Fruit fly (Drosophila melanogaster) whole organism, pupa: Measurements from ENCODE around the gene NimC4.
A peak's percentile ranks its signal among the peaks of the same experiment; 100 is the strongest.

Source experiments
- CG10348 ChIP-seq: fragments of 200-800 bp; sonication (Bioruptor generic); IDR thresholded peaks from 2 replicates; pipeline ENCODE4 v1.3.6; 2022; ENCODE audit warnings: missing biosample characterization, missing genetic modification characterization
- CG12605 ChIP-seq: fragments of 200-800 bp; sonication (Bioruptor generic); IDR thresholded peaks from 2 replicates; pipeline ENCODE4 v1.3.6; 2022; ENCODE audit warnings: missing biosample characterization, missing genetic modification characterization
- CG13204 ChIP-seq: fragments of 200-800 bp; sonication (Bioruptor generic); optimal IDR thresholded peaks from 2 replicates; lab custom pipeline; 2018; ENCODE audit warnings: missing biosample characterization, mild to moderate bottlenecking, missing genetic modification characterization, moderate library complexity
- CG14655 ChIP-seq: fragments of 200-800 bp; sonication (Bioruptor generic); optimal IDR thresholded peaks from 3 replicates; lab custom pipeline; 2017; ENCODE audit warnings: mild to moderate bottlenecking, missing biosample characterization, missing genetic modification reagents, missing genetic modification characterization
- CG15710 ChIP-seq: fragments of 200-800 bp; sonication (Bioruptor generic); optimal IDR thresholded peaks from 2 replicates; lab custom pipeline; 2018; ENCODE audit warnings: missing biosample characterization, mild to moderate bottlenecking, missing genetic modification characterization, moderate library complexity
- CG17806 ChIP-seq: fragments of 200-800 bp; sonication (Bioruptor generic); optimal IDR thresholded peaks from 2 replicates; lab custom pipeline; 2018; ENCODE audit warnings: missing biosample characterization, mild to moderate bottlenecking, missing genetic modification characterization, moderate library complexity
- CG32121 ChIP-seq: fragments of 200-800 bp; sonication (Bioruptor generic); IDR thresholded peaks from 2 replicates; pipeline ENCODE4 v1.3.6; 2022; ENCODE audit warnings: missing biosample characterization, missing genetic modification characterization
- CG34367 ChIP-seq: fragments of 200-800 bp; sonication (Bioruptor generic); optimal IDR thresholded peaks from 2 replicates; lab custom pipeline; 2018; ENCODE audit warnings: missing biosample characterization, mild to moderate bottlenecking, missing genetic modification characterization
- CG4496 ChIP-seq: fragments of 200-800 bp; sonication (Bioruptor generic); IDR thresholded peaks from 3 replicates; pipeline ENCODE4 v1.3.6; 2022; ENCODE audit warnings: missing biosample characterization, missing genetic modification characterization
- CG8159 ChIP-seq: fragments of 200-800 bp; sonication (Bioruptor generic); optimal IDR thresholded peaks from 3 replicates; lab custom pipeline; 2018; ENCODE audit warnings: missing biosample characterization, mild to moderate bottlenecking, missing genetic modification characterization, moderate library complexity
- CG8301 ChIP-seq: fragments of 200-800 bp; sonication (Bioruptor generic); optimal IDR thresholded peaks from 2 replicates; lab custom pipeline; 2018; ENCODE audit warnings: missing biosample characterization, mild to moderate bottlenecking, missing genetic modification characterization
- CG9948 ChIP-seq: fragments of 200-800 bp; sonication (Bioruptor generic); optimal IDR thresholded peaks from 2 replicates; lab custom pipeline; 2018; ENCODE audit warnings: missing biosample characterization, mild to moderate bottlenecking, missing genetic modification characterization, moderate library complexity
- D1 ChIP-seq: fragments of 200-800 bp; sonication (Bioruptor generic); optimal IDR thresholded peaks from 2 replicates; lab custom pipeline; 2018; ENCODE audit warnings: missing biosample characterization, mild to moderate bottlenecking, missing genetic modification characterization, moderate library complexity
- EcR ChIP-seq: fragments of 200-800 bp; sonication (Bioruptor generic); optimal IDR thresholded peaks from 3 replicates; lab custom pipeline; 2019; ENCODE audit warnings: missing biosample characterization, missing genetic modification characterization, mild to moderate bottlenecking, moderate library complexity, missing genetic modification reagents
- Ets98B ChIP-seq: fragments of 200-800 bp; sonication (Bioruptor generic); IDR thresholded peaks from 2 replicates; pipeline ENCODE4 v1.3.6; 2022; ENCODE audit warnings: missing biosample characterization, missing genetic modification characterization
- Pif1A ChIP-seq: fragments of 200-800 bp; sonication (Bioruptor generic); optimal IDR thresholded peaks from 3 replicates; lab custom pipeline; 2016; ENCODE audit warnings: missing biosample characterization, missing genetic modification characterization
- Pif1B ChIP-seq: fragments of 200-800 bp; sonication (Bioruptor generic); optimal IDR thresholded peaks from 3 replicates; lab custom pipeline; 2016; ENCODE audit warnings: missing biosample characterization, missing genetic modification characterization
- Snoo ChIP-seq: fragments of 200-800 bp; sonication (Bioruptor generic); optimal IDR thresholded peaks from 3 replicates; lab custom pipeline; 2017; ENCODE audit warnings: missing biosample characterization, mild to moderate bottlenecking, missing genetic modification characterization, inconsistent platforms
- fd96Ca ChIP-seq: fragments of 200-800 bp; sonication (Bioruptor generic); IDR thresholded peaks from 3 replicates; pipeline ENCODE4 v1.3.6; 2022; ENCODE audit warnings: missing biosample characterization, missing genetic modification characterization
- gl ChIP-seq: fragments of 200-800 bp; sonication (Bioruptor generic); optimal IDR thresholded peaks from 2 replicates; lab custom pipeline; 2018; ENCODE audit warnings: missing biosample characterization, mild to moderate bottlenecking, missing genetic modification characterization
- rn ChIP-seq: fragments of 200-800 bp; sonication (Bioruptor generic); IDR thresholded peaks from 2 replicates; pipeline ENCODE4 v1.3.6; 2022; ENCODE audit warnings: missing biosample characterization, missing genetic modification characterization

Gene NimC4

DNA sequence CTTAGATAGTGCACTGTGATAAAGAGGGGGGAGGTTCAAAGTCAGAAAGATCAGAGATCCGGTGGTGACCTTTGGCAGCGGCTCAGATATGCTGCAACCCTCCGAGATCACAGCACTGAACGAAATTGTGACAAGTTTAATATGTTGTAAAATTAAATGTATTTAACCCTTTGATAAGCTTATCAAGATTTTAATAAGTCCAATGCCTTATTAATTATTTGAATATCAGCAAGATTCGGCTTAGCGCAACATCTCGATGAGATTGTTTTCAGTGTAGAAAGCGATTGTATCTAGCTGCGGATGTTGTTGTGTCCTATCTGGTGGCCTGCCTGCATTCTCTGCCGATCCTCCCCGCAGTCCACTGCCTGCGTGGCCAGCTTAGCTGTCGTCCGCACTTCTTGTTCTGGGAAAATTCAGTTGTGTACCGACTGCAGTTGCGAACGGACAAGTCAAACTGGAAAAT is at the start of gene NimC4:
NimC4 (plus strand) TSS at position 413 of the 463 bp plus-strand sequence.
- TF ChIP-seq rn (peak; percentile 54; the same call in 1 of the 2 replicates), Ets98B (GFP tag; lab: Robert Waterston, UW) (peak; percentile 56), EcR (no peak), D1 (tag; lab: Kevin White, UChicago) (no peak), CG14655 (GFP tag; lab: Kevin White, UChicago) (peak; percentile 70), CG10348 (GFP tag; lab: Robert Waterston, UW) (no peak), CG8159 (tag; lab: Kevin White, UChicago) (peak; percentile 64), CG4496 (GFP tag; lab: Robert Waterston, UW) (peak; percentile 67), fd96Ca (GFP tag; lab: Robert Waterston, UW) (peak; percentile 79), CG17806 (tag; lab: Kevin White, UChicago) (no peak), CG8301 (tag; lab: Kevin White, UChicago) (peak; percentile 64), CG13204 (GFP tag; lab: Kevin White, UChicago) (no peak), CG15710 (tag; lab: Kevin White, UChicago) (peak; percentile 67), CG34367 (peak; percentile 51), Pif1B (GFP tag; lab: Kevin White, UChicago) (no peak), Snoo (tag; lab: Kevin White, UChicago) (no peak), CG32121 (peak; percentile 54; the same call in 1 of the 2 replicates), gl (tag; lab: Kevin White, UChicago) (peak; percentile 38), CG12605 (GFP tag; lab: Robert Waterston, UW) (peak; percentile 67; the same call in 1 of the 2 replicates), Pif1A (peak; percentile 22), CG9948 (tag; lab: Kevin White, UChicago) (no peak)

- TF ChIP-seq Ets98B (GFP tag; lab: Robert Waterston, UW) (peak; percentile 62), CG4496 (GFP tag; lab: Robert Waterston, UW) (peak; percentile 72), fd96Ca (GFP tag; lab: Robert Waterston, UW) (0 out of 3 replicates have a peak, but pooled peaks have one; percentile 32), CG15710 (tag; lab: Kevin White, UChicago) (no peak), CG14655 (GFP tag; lab: Kevin White, UChicago) (no peak)
These were observed 48.4 kb upstream of the NimC4 start for dm6 chr2L:13998952-13999351.

- 0 out of 3 replicates have a peak, but pooled peaks have one; percentile 25 for TF ChIP-seq CG4496 (GFP tag; lab: Robert Waterston, UW)
- TF ChIP-seq gl (tag; lab: Kevin White, UChicago): no peak
- no peak for TF ChIP-seq CG8301 (tag; lab: Kevin White, UChicago)
- no peak for TF ChIP-seq CG34367
These were observed 46.3 kb upstream of the NimC4 start, which contains the start of gene rk for dm6 chr2L:14001078-14001477. rk (minus strand) TSS chr2L:14001248.

DNA sequence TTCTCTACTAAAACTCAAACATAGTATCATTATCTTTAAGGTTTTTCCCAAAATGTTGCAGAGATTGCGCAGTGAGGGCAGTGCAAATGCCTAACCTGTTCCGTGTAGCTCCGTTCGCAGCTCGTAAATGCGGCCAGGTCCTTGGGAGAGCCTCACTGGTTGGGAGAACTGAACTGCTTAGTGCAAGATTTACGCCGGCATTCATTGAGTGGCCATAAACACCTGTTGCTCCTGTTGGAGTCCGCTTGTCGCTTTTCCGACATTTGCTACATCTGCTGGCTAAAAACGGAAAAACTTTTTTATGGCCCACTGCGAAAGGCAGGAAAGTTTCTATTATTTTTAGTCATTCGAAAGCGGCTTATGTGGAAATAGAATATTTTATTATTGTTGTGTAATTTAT is 45.5 kb upstream of the NimC4 start:
- TF ChIP-seq Pif1B (GFP tag; lab: Kevin White, UChicago) (no peak), CG9948 (tag; lab: Kevin White, UChicago) (no peak), CG12605 (GFP tag; lab: Robert Waterston, UW) (peak; percentile 61; the same call in 1 of the 2 replicates), gl (tag; lab: Kevin White, UChicago) (no peak), CG15710 (tag; lab: Kevin White, UChicago) (no peak), Snoo (tag; lab: Kevin White, UChicago) (no peak), CG14655 (GFP tag; lab: Kevin White, UChicago) (no peak), Ets98B (GFP tag; lab: Robert Waterston, UW) (no peak), CG8301 (tag; lab: Kevin White, UChicago) (no peak)

dm6 chr2L:14007801-14008200 is 39.6 kb upstream of the NimC4 start, which contains the start of gene CG42692:
CG42692 (plus strand) TSS chr2L:14008101.
- TF ChIP-seq CG14655 (GFP tag; lab: Kevin White, UChicago) (no peak), CG15710 (tag; lab: Kevin White, UChicago) (no peak), Pif1A (no peak)

DNA sequence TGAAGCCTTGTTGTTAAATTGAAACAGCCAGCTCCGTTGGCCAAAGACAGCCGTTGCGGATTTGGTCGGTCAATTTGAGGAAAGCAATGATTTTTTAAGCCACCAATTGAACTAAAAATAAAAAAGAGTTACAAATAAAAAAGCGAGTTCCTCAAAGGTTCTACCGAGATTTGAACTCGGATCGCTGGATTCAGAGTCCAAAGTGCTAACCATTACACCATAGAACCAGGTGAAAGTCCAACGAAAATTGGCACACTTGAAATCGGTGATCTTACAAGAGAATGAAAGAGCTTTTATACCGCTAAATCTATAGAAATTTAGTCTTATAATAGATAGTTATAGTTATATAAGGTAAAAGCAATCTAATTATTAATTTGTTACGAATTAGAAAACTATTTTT is 37.0 kb upstream of the NimC4 start:
- TF ChIP-seq gl (tag; lab: Kevin White, UChicago) (no peak), CG8301 (tag; lab: Kevin White, UChicago) (no peak), CG34367 (no peak), CG10348 (GFP tag; lab: Robert Waterston, UW) (no peak), rn (no peak), CG32121 (no peak), CG9948 (tag; lab: Kevin White, UChicago) (no peak), D1 (tag; lab: Kevin White, UChicago) (no peak), Snoo (tag; lab: Kevin White, UChicago) (no peak), CG15710 (tag; lab: Kevin White, UChicago) (no peak), Ets98B (GFP tag; lab: Robert Waterston, UW) (no peak), CG4496 (GFP tag; lab: Robert Waterston, UW) (no peak), CG17806 (tag; lab: Kevin White, UChicago) (no peak), Pif1B (GFP tag; lab: Kevin White, UChicago) (no peak), CG12605 (GFP tag; lab: Robert Waterston, UW) (no peak)
- TF ChIP-seq, all 21 proteins: peak for 0
